Fruit fly (Drosophila melanogaster): ENCODE measurements around the gene Eig71Ef.
A peak's percentile ranks its signal among the peaks of the same experiment; 100 is the strongest.

Eig71Ef gene

DNA sequence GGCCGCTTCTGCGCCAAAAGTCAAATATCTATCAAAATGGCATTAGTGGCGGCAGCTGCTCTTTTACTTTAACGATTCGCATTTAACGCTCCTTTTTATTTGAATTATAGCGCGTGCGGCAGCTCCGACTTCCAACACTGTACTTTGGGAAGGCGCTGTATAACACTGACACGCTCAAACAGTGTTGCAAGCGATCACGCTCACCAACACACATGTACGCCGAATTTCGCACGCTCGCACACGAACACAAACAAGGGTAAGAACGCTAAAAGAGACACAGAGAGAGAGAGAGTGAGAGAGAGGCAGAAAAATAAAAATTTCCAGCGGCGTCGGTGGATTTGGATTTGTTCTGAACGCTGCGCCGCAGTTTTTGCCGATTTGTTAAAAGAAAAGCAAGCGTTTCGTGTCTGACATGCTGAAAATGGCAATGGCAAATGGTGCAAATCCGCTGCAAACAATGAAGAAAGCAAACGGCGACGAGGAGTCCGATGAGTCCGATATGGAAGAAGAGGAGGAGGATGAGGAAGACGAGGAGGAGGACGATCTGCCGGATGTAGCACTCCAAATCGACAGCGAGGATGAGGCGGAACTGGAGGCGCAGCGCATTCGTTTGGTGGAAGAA lies 37.5 kb downstream of the Eig71Ef start, which contains the start of gene Phs (continued):
- TF ChIP-seq CG16779 (tag; optimal IDR thresholded peaks at IDR 0.05): peak; percentile 29
- peak; percentile 41 for TF ChIP-seq CG6808 (GFP tag; optimal IDR thresholded peaks at IDR 0.05)
- TF ChIP-seq fkh (GFP tag; optimal IDR thresholded peaks at IDR 0.05): peak; percentile 57
- peak; percentile 74 for TF ChIP-seq pdm3 (GFP tag; optimal IDR thresholded peaks at IDR 0.05)
- no peak for TF ChIP-seq Hr38 (GFP tag; optimal IDR thresholded peaks at IDR 0.05)
- TF ChIP-seq Gug (GFP tag; IDR thresholded peaks at IDR 0.05): peak; percentile 33; the same call in 1 of the 2 replicates
- no peak for TF ChIP-seq Eip93F (GFP tag; optimal IDR thresholded peaks at IDR 0.05)
- TF ChIP-seq Ets21C (GFP tag; optimal IDR thresholded peaks at IDR 0.05): peak; percentile 63
- peak; percentile 85 for TF ChIP-seq topi (GFP tag; optimal IDR thresholded peaks at IDR 0.05)
- TF ChIP-seq CG31627 (GFP tag; optimal IDR thresholded peaks at IDR 0.05): peak; percentile 88
- TF ChIP-seq CG34406 (GFP tag; optimal IDR thresholded peaks at IDR 0.05): peak; percentile 0
- TF ChIP-seq spab (GFP tag; optimal IDR thresholded peaks at IDR 0.05): peak; percentile 15
- peak; percentile 66 for TF ChIP-seq CG6792 (GFP tag; optimal IDR thresholded peaks at IDR 0.05)
- TF ChIP-seq CG8632 (GFP tag; optimal IDR thresholded peaks at IDR 0.05): peak; percentile 15
- TF ChIP-seq Blimp-1 (GFP tag; optimal IDR thresholded peaks at IDR 0.05): peak; percentile 50
- TF ChIP-seq CG9139 (GFP tag; optimal IDR thresholded peaks at IDR 0.05): peak; percentile 16
- peak; percentile 70 for TF ChIP-seq CG6163 (GFP tag; IDR thresholded peaks at IDR 0.05)
- TF ChIP-seq cyc (GFP tag; optimal IDR thresholded peaks at IDR 0.05): peak; percentile 87
- peak; percentile 77 for TF ChIP-seq Hr39 (GFP tag; optimal IDR thresholded peaks at IDR 0.05)
- TF ChIP-seq CG8119 (GFP tag; IDR thresholded peaks at IDR 0.05): no peak
- TF ChIP-seq CG11762 (GFP tag; optimal IDR thresholded peaks at IDR 0.05; ENCODE audit: insufficient read depth): no peak
- TF ChIP-seq esn (GFP tag; optimal IDR thresholded peaks at IDR 0.05): peak; percentile 82
- TF ChIP-seq CG3032 (tag; optimal IDR thresholded peaks at IDR 0.05): peak; percentile 42
- peak; percentile 59 for TF ChIP-seq CG8319 (GFP tag; optimal IDR thresholded peaks at IDR 0.05)
- peak; percentile 41 for TF ChIP-seq dac (GFP tag; optimal IDR thresholded peaks at IDR 0.05)
- peak; percentile 86 for TF ChIP-seq Sox14 (GFP tag; optimal IDR thresholded peaks at IDR 0.05)
- TF ChIP-seq Lpt (GFP tag; optimal IDR thresholded peaks at IDR 0.05): no peak
- TF ChIP-seq CG1621 (tag; optimal IDR thresholded peaks at IDR 0.05): peak; percentile 31
- peak; percentile 6 to 51 for TF ChIP-seq salr (GFP tag; optimal IDR thresholded peaks at IDR 0.05)
- TF ChIP-seq CG11902 (GFP tag; optimal IDR thresholded peaks at IDR 0.05): peak; percentile 63
- TF ChIP-seq CG7368 (GFP tag; optimal IDR thresholded peaks at IDR 0.05): peak; percentile 69
- peak; percentile 86 for TF ChIP-seq lz (GFP tag; optimal IDR thresholded peaks at IDR 0.05)
- TF ChIP-seq CG6854 (GFP tag; optimal IDR thresholded peaks at IDR 0.05): peak; percentile 45

DNA sequence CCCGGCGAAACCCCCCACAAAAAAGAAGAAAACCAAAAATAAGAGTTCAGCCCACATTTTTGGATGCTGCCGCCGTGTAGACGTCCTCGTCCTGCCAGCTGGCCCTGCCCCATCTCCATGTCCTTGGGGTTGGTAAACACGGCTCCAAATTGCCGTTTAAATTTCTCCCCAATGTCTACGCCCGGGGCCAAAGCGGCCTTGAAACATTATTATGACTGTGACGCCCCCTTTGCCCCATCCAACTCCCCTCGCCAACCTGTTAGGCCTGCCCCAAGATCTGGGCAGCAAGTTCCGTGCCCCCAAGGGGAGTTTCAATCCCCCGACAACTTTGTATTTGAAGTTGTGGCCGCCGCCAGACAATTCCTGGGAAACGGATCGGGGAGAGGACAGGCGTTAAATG lies 40.3 kb downstream of the Eig71Ef start:
- TF ChIP-seq Sox15 (GFP tag; optimal IDR thresholded peaks at IDR 0.05): no peak
- no peak for TF ChIP-seq Blimp-1 (GFP tag; optimal IDR thresholded peaks at IDR 0.05)
- no peak for TF ChIP-seq CG6276 (GFP tag; optimal IDR thresholded peaks at IDR 0.05)
- TF ChIP-seq Eip78C (GFP tag): no peak
- TF ChIP-seq net (GFP tag; optimal IDR thresholded peaks at IDR 0.05): no peak
- TF ChIP-seq svp (GFP tag): no peak
- TF ChIP-seq fd85E (GFP tag; optimal IDR thresholded peaks at IDR 0.05): no peak
- TF ChIP-seq Sox102F (GFP tag; optimal IDR thresholded peaks at IDR 0.05): no peak
- TF ChIP-seq dsx (GFP tag; optimal IDR thresholded peaks at IDR 0.05; ENCODE audit: poor library complexity, severe bottlenecking): no peak
- TF ChIP-seq Sox14 (GFP tag; optimal IDR thresholded peaks at IDR 0.05): no peak
- no peak for TF ChIP-seq CG8319 (GFP tag; optimal IDR thresholded peaks at IDR 0.05)
- TF ChIP-seq fd59A (GFP tag; optimal IDR thresholded peaks at IDR 0.05): no peak
- TF ChIP-seq esn (GFP tag; optimal IDR thresholded peaks at IDR 0.05): no peak
- TF ChIP-seq OdsH (GFP tag; optimal IDR thresholded peaks at IDR 0.05): no peak
- TF ChIP-seq vri (GFP tag; optimal IDR thresholded peaks at IDR 0.05): no peak
- no peak for TF ChIP-seq CG4318 (GFP tag; optimal IDR thresholded peaks at IDR 0.05)
- no peak for TF ChIP-seq salr (GFP tag; optimal IDR thresholded peaks at IDR 0.05)
